Worm (Caenorhabditis elegans): ENCODE measurements around the gene cux-7.

The cux-7 gene

ce11 chrIII:7488303-7488702, 32.3 kb downstream of the cux-7 start:
- TF ChIP-seq F13H6.1 (tag; optimal IDR thresholded peaks at IDR 0.05) (no peak), blmp-1 (tag; optimal IDR thresholded peaks at IDR 0.05; ENCODE audit: insufficient read depth) (peak; percentile 86), nhr-23 (tag; optimal IDR thresholded peaks at IDR 0.05) (no peak), mbf-1 (tag; optimal IDR thresholded peaks at IDR 0.05) (no peak), ztf-1 (GFP tag; conservative IDR thresholded peaks at IDR 0.05) (no peak), ceh-16 (tag; optimal IDR thresholded peaks at IDR 0.05) (no peak), sem-4 (tag; optimal IDR thresholded peaks at IDR 0.05) (no peak), nhr-129 (tag; optimal IDR thresholded peaks at IDR 0.05) (peak; percentile 17), nhr-12 (tag; optimal IDR thresholded peaks at IDR 0.05) (no peak), egl-27 (tag; optimal IDR thresholded peaks at IDR 0.05) (peak; percentile 9), mab-5 (tag; optimal IDR thresholded peaks at IDR 0.05) (no peak), lin-11 (tag; optimal IDR thresholded peaks at IDR 0.05) (no peak), snpc-4 (tag; optimal IDR thresholded peaks at IDR 0.05) (no peak), ZK546.5 (tag; optimal IDR thresholded peaks at IDR 0.05) (no peak), sma-9 (GFP tag; optimal IDR thresholded peaks at IDR 0.05) (peak; percentile 44), sma-9 (tag; optimal IDR thresholded peaks at IDR 0.05) (no peak), alr-1 (tag; optimal IDR thresholded peaks at IDR 0.05) (no peak), skn-1 (tag; optimal IDR thresholded peaks at IDR 0.05) (no peak), mdl-1 (tag; optimal IDR thresholded peaks at IDR 0.05) (no peak), zag-1 (tag; optimal IDR thresholded peaks at IDR 0.05) (no peak), ceh-82 (tag; optimal IDR thresholded peaks at IDR 0.05) (no peak), lin-13 (GFP tag; optimal IDR thresholded peaks at IDR 0.05) (no peak), peb-1 (tag; optimal IDR thresholded peaks at IDR 0.05) (no peak), dmd-4 (tag; optimal IDR thresholded peaks at IDR 0.05) (no peak), sma-3 (GFP tag; optimal IDR thresholded peaks at IDR 0.05) (peak; percentile 89), nhr-11 (tag; optimal IDR thresholded peaks at IDR 0.05) (no peak), nhr-10 (tag; optimal IDR thresholded peaks at IDR 0.05) (no peak), nhr-6 (tag; optimal IDR thresholded peaks at IDR 0.05) (peak; percentile 60), elt-3 (tag; optimal IDR thresholded peaks at IDR 0.05) (no peak), nhr-237 (tag; optimal IDR thresholded peaks at IDR 0.05) (no peak), unc-39 (tag; optimal IDR thresholded peaks at IDR 0.05) (no peak), aly-2 (tag; optimal IDR thresholded peaks at IDR 0.05) (no peak), ztf-11 (tag; optimal IDR thresholded peaks at IDR 0.05) (no peak), elt-1 (tag; optimal IDR thresholded peaks at IDR 0.05) (no peak), ztf-4 (tag; optimal IDR thresholded peaks at IDR 0.05) (no peak), gmeb-1 (tag; optimal IDR thresholded peaks at IDR 0.05) (no peak), lsy-2 (tag; optimal IDR thresholded peaks at IDR 0.05) (no peak), unc-55 (GFP tag; optimal IDR thresholded peaks at IDR 0.05) (no peak), fos-1 (tag; optimal IDR thresholded peaks at IDR 0.05) (peak; percentile 39), Y55F3AM.14 (GFP tag; optimal IDR thresholded peaks at IDR 0.05) (no peak), C34F6.9 (tag; optimal IDR thresholded peaks at IDR 0.05) (no peak), nhr-25 (tag; optimal IDR thresholded peaks at IDR 0.05) (peak; percentile 83), lin-39 (tag; optimal IDR thresholded peaks at IDR 0.05) (no peak), ama-1 (optimal IDR thresholded peaks at IDR 0.05) (no peak), nhr-21 (tag; optimal IDR thresholded peaks at IDR 0.05) (peak; percentile 47), unc-62 (GFP tag; optimal IDR thresholded peaks at IDR 0.05) (no peak), nhr-77 (tag; optimal IDR thresholded peaks at IDR 0.05) (no peak), R02D3.7 (tag; optimal IDR thresholded peaks at IDR 0.05) (no peak), crh-2 (tag; optimal IDR thresholded peaks at IDR 0.05) (peak; percentile 57)

DNA sequence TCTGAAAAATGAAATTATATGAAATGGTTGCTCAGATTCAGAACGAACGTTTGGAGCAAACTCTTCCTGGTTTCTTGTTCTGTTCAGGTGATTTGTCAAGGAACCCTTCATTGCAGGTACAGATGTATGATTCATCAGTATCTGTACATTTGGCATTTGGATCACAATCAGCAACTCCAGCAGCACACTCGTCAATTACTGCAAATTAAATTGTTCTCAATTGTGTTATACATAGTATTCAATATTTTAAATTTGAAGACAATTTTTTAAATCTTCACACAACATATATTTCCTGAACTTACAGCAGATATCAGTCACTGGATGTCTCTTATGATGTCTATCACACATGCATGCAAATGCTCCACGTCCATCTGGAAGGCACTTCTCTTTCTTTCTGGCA, 35.9 kb downstream of the cux-7 start:
- TF ChIP-seq unc-62 (GFP tag; optimal IDR thresholded peaks at IDR 0.05) (no peak), sem-4 (tag; optimal IDR thresholded peaks at IDR 0.05) (no peak), gmeb-1 (tag; optimal IDR thresholded peaks at IDR 0.05) (no peak), lsy-2 (tag; optimal IDR thresholded peaks at IDR 0.05) (no peak), nhr-21 (tag; optimal IDR thresholded peaks at IDR 0.05) (no peak), nhr-129 (tag; optimal IDR thresholded peaks at IDR 0.05) (no peak), nhr-11 (tag; optimal IDR thresholded peaks at IDR 0.05) (no peak)

All from whole organism, L2 larva.